Worm (Caenorhabditis elegans) whole organism, L1 larva: ENCODE results near the gene T22F3.8.

Experiments
- C16A3.4 ChIP-seq: fragments of 150-350 bp; optimal IDR thresholded peaks from 2 replicates; lab custom pipeline; 2014; ENCODE audit warnings: missing biosample characterization, missing genetic modification characterization
- C34B4.2 ChIP-seq: sonication (generic microtip); optimal IDR thresholded peaks from 2 replicates; lab custom pipeline; 2017; ENCODE audit warnings: mild to moderate bottlenecking, missing genetic modification characterization, missing compliant biosample characterization
- F16B12.6 ChIP-seq: fragments of 150-350 bp; optimal IDR thresholded peaks from 2 replicates; lab custom pipeline; 2014; ENCODE audit warnings: missing biosample characterization, missing genetic modification characterization
- alr-1 ChIP-seq: fragments of 200-800 bp; sonication (Bioruptor generic); optimal IDR thresholded peaks from 2 replicates; lab custom pipeline; 2018; ENCODE audit warnings: borderline replicate concordance, mild to moderate bottlenecking, missing genetic modification characterization, missing compliant biosample characterization
- aly-2 ChIP-seq: fragments of 150-350 bp; optimal IDR thresholded peaks from 2 replicates; lab custom pipeline; 2014; ENCODE audit warnings: missing biosample characterization, missing genetic modification characterization
- ama-1 ChIP-seq: fragments of 150-350 bp; optimal IDR thresholded peaks from 2 replicates; lab custom pipeline; 2014
- blmp-1 ChIP-seq: fragments of 150-350 bp; optimal IDR thresholded peaks from 2 replicates; lab custom pipeline; 2014; ENCODE audit warnings: missing biosample characterization, missing genetic modification characterization
- ceh-8 ChIP-seq: fragments of 200-800 bp; sonication (Bioruptor generic); optimal IDR thresholded peaks from 2 replicates; lab custom pipeline; 2018; ENCODE audit warnings: mild to moderate bottlenecking, missing genetic modification characterization, moderate library complexity, missing compliant biosample characterization
- ceh-82 ChIP-seq, 3 experiments: fragments of 150-350 bp in 1 of 3; sonication (generic microtip) in 2 of 3; optimal IDR thresholded peaks; 2 replicates each; lab custom pipeline; 2014 to 2017; ENCODE audit warnings: missing biosample characterization in 3 of 3, missing genetic modification characterization in 3 of 3
- dpl-1 ChIP-seq, 3 experiments: fragments of 150-350 bp in 2 of 3; sonication (generic microtip) in 1 of 3; optimal IDR thresholded peaks; 2 replicates each; lab custom pipeline; 2014 to 2017; ENCODE audit warnings: missing biosample characterization in 3 of 3, missing genetic modification characterization in 3 of 3, missing genetic modification reagents in 3 of 3
- efl-1 ChIP-seq, 4 experiments: fragments of 150-350 bp; optimal IDR thresholded peaks in 3 of 4; peaks in 1 of 4; 1 replicate in 1 of 4; 2 replicates in 3 of 4; lab custom pipeline; 2014; ENCODE audit warnings: missing biosample characterization in 2 of 4, missing genetic modification characterization in 2 of 4, missing genetic modification reagents in 2 of 4
- egl-13 ChIP-seq: sonication (generic microtip); optimal IDR thresholded peaks from 2 replicates; lab custom pipeline; 2016; ENCODE audit warnings: missing genotype, missing genetic modification reagents, missing genetic modification characterization, missing compliant biosample characterization
- elt-3 ChIP-seq, 6 experiments: fragments of 150-350 bp in 1 of 6; sonication (generic microtip); optimal IDR thresholded peaks; 2 replicates each; lab custom pipeline; 2017 to 2018; ENCODE audit warnings: missing biosample characterization in 6 of 6, missing genetic modification characterization in 6 of 6, inconsistent platforms in 1 of 6
- fkh-10 ChIP-seq: sonication (generic microtip); optimal IDR thresholded peaks from 2 replicates; lab custom pipeline; 2017; ENCODE audit warnings: missing biosample characterization, missing genetic modification reagents, missing genetic modification characterization
- fos-1 ChIP-seq: fragments of 150-350 bp; optimal IDR thresholded peaks from 2 replicates; lab custom pipeline; 2014; ENCODE audit warnings: missing biosample characterization, missing genetic modification characterization
- lin-14 ChIP-seq: fragments of 200-800 bp; sonication (Bioruptor generic); optimal IDR thresholded peaks from 2 replicates; lab custom pipeline; 2018; ENCODE audit warnings: mild to moderate bottlenecking, missing genetic modification characterization, moderate library complexity, missing compliant biosample characterization
- lin-35 ChIP-seq, 2 experiments: fragments of 150-350 bp; optimal IDR thresholded peaks; 2 replicates each; lab custom pipeline; 2014; ENCODE audit warnings: missing biosample characterization in 2 of 2, missing genetic modification characterization in 2 of 2, missing genetic modification reagents in 2 of 2
- lir-3 ChIP-seq: sonication (generic microtip); optimal IDR thresholded peaks from 2 replicates; lab custom pipeline; 2016; ENCODE audit warnings: mild to moderate bottlenecking, missing genetic modification characterization, moderate library complexity, missing compliant biosample characterization; ENCODE audit not compliant: poor library complexity
- lsy-2 ChIP-seq, 2 experiments: fragments of 150-350 bp; optimal IDR thresholded peaks; 2 replicates each; lab custom pipeline; 2014; ENCODE audit warnings: missing biosample characterization in 2 of 2, missing genetic modification characterization in 2 of 2
- mab-9 ChIP-seq: fragments of 200-800 bp; sonication (Bioruptor generic); IDR thresholded peaks from 2 replicates; pipeline ENCODE4 v1.3.6; 2022; ENCODE audit warnings: missing genetic modification reagents, missing genetic modification characterization, missing compliant biosample characterization
- mdl-1 ChIP-seq, 2 experiments: fragments of 150-350 bp; optimal IDR thresholded peaks; 2 replicates each; lab custom pipeline; 2014 to 2017; ENCODE audit warnings: missing biosample characterization in 2 of 2, missing genetic modification characterization in 2 of 2, inconsistent platforms in 1 of 2
- mef-2 ChIP-seq: fragments of 150-350 bp; optimal IDR thresholded peaks from 2 replicates; lab custom pipeline; 2014; ENCODE audit warnings: missing biosample characterization, missing genetic modification characterization
- nhr-19 ChIP-seq: fragments of 200-800 bp; sonication (Bioruptor generic); conservative IDR thresholded peaks from 2 replicates; pipeline ENCODE4 v1.3.6; 2022; ENCODE audit warnings: missing genetic modification characterization, missing compliant biosample characterization
- nhr-237 ChIP-seq: fragments of 150-350 bp; optimal IDR thresholded peaks from 2 replicates; lab custom pipeline; 2014; ENCODE audit warnings: missing biosample characterization, missing genetic modification characterization
- nhr-28 ChIP-seq: fragments of 150-350 bp; optimal IDR thresholded peaks from 2 replicates; lab custom pipeline; 2014; ENCODE audit warnings: missing biosample characterization, missing genetic modification characterization
- nhr-77 ChIP-seq: fragments of 150-350 bp; optimal IDR thresholded peaks from 2 replicates; lab custom pipeline; 2014; ENCODE audit warnings: missing biosample characterization, missing genetic modification characterization
- nhr-85 ChIP-seq: sonication (generic microtip); peaks from one replicate; lab custom pipeline; 2016; ENCODE audit warnings: missing genetic modification characterization, inconsistent platforms, missing compliant biosample characterization
- pag-3 ChIP-seq: sonication (generic microtip); optimal IDR thresholded peaks from 2 replicates; lab custom pipeline; 2017; ENCODE audit warnings: missing genetic modification characterization, mild to moderate bottlenecking, missing compliant biosample characterization, antibody characterized with exemption, borderline replicate concordance; ENCODE audit not compliant: insufficient read depth
- pqm-1 ChIP-seq: sonication (generic microtip); optimal IDR thresholded peaks from 3 replicates; lab custom pipeline; 2017; ENCODE audit warnings: missing biosample characterization, missing genetic modification characterization
- rnt-1 ChIP-seq: sonication (generic microtip); optimal IDR thresholded peaks from 2 replicates; lab custom pipeline; 2016; ENCODE audit warnings: mild to moderate bottlenecking, missing genetic modification characterization, moderate library complexity, missing compliant biosample characterization
- sox-4 ChIP-seq: sonication (generic microtip); optimal IDR thresholded peaks from 2 replicates; lab custom pipeline; 2016; ENCODE audit warnings: missing genetic modification characterization, missing compliant biosample characterization
- sptf-1 ChIP-seq: fragments of 150-350 bp; optimal IDR thresholded peaks from 2 replicates; lab custom pipeline; 2014; ENCODE audit warnings: missing biosample characterization, missing genetic modification characterization
- unc-30 ChIP-seq: sonication (generic microtip); optimal IDR thresholded peaks from 2 replicates; lab custom pipeline; 2017; ENCODE audit warnings: missing biosample characterization, missing genetic modification characterization
- unc-62 ChIP-seq: fragments of 150-350 bp; optimal IDR thresholded peaks from 2 replicates; lab custom pipeline; 2014; ENCODE audit warnings: missing biosample characterization, missing genetic modification reagents, missing genetic modification characterization
- vab-15 ChIP-seq: sonication (generic microtip); optimal IDR thresholded peaks from 2 replicates; lab custom pipeline; 2017; ENCODE audit warnings: missing genotype, mild to moderate bottlenecking, missing genetic modification characterization, missing compliant biosample characterization
- xbp-1 ChIP-seq: sonication (generic microtip); optimal IDR thresholded peaks from 2 replicates; lab custom pipeline; 2016; ENCODE audit warnings: missing genetic modification characterization, missing compliant biosample characterization
- zag-1 ChIP-seq: fragments of 150-350 bp; optimal IDR thresholded peaks from 2 replicates; lab custom pipeline; 2014; ENCODE audit warnings: missing biosample characterization, missing genetic modification characterization
- ztf-11 ChIP-seq, 2 experiments: sonication (generic microtip); optimal IDR thresholded peaks; 2 replicates each; lab custom pipeline; 2016 to 2017; ENCODE audit warnings: missing genetic modification characterization in 2 of 2, missing biosample characterization in 1 of 2, missing compliant biosample characterization in 1 of 2

Gene T22F3.8

DNA sequence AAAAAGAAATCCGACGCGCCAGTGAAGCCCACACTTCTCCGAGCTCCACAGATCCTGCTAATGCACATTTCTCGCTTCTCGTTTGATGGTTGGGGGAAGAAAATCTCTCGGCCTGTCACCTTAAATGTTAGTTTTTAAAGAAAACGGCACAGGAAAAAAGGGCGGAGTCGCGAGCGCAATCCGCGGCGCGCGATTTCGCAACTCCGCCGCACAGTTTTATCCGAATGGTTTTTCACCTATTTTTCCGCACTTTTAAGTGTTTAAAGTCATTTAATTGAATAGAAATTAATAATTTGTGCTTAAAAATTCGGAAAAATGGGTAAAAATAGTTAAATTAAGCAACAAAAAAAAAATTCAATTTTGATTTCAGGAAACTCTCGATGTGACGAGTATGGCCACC lies 17.6 kb downstream of the T22F3.8 start (continued):
- TF ChIP-seq xbp-1 = peak; percentile 32
- TF ChIP-seq lin-35 (GFP tag; optimal IDR thresholded peaks at IDR 0.05; lab: Kevin White, UChicago) = peak; percentile 13 to 20
- peak; percentile 14 for TF ChIP-seq C16A3.4 (tag; lab: Kevin White, UChicago)
- TF ChIP-seq egl-13 (tag; lab: Kevin White, UChicago) = no peak
- no peak for TF ChIP-seq unc-30 (tag; lab: Kevin White, UChicago)
- TF ChIP-seq nhr-28 (tag; lab: Kevin White, UChicago) = no peak
- TF ChIP-seq rnt-1 (tag; lab: Kevin White, UChicago) = peak; percentile 30
- TF ChIP-seq nhr-85 (tag; lab: Kevin White, UChicago) = peak; percentile 36
- no peak for TF ChIP-seq pqm-1 (tag; lab: Kevin White, UChicago)
- TF ChIP-seq vab-15 (tag; lab: Kevin White, UChicago) = no peak
- TF ChIP-seq unc-62 = no peak
- no peak for TF ChIP-seq sptf-1 (tag; lab: Kevin White, UChicago)
- peak; percentile 19 to 38 for TF ChIP-seq lsy-2 (tag; optimal IDR thresholded peaks at IDR 0.05; lab: Kevin White, UChicago)
- peak; percentile 38 for TF ChIP-seq nhr-19 (GFP tag; lab: Robert Waterston, UW)
- no peak for TF ChIP-seq alr-1
- no peak for TF ChIP-seq fos-1 (tag; lab: Kevin White, UChicago)
- peak; percentile 21 for TF ChIP-seq lin-14
- no peak for TF ChIP-seq F16B12.6 (tag; lab: Kevin White, UChicago)
- no peak for TF ChIP-seq mab-9
- TF ChIP-seq zag-1 (tag; lab: Kevin White, UChicago) = no peak
- TF ChIP-seq sox-4 (tag; lab: Kevin White, UChicago) = no peak
- no peak for TF ChIP-seq nhr-237 (tag; lab: Kevin White, UChicago)
- no peak for TF ChIP-seq blmp-1
- no peak for TF ChIP-seq aly-2 (tag; lab: Kevin White, UChicago)
- no peak for TF ChIP-seq ztf-11 (tag; optimal IDR thresholded peaks at IDR 0.05; lab: Kevin White, UChicago)

DNA sequence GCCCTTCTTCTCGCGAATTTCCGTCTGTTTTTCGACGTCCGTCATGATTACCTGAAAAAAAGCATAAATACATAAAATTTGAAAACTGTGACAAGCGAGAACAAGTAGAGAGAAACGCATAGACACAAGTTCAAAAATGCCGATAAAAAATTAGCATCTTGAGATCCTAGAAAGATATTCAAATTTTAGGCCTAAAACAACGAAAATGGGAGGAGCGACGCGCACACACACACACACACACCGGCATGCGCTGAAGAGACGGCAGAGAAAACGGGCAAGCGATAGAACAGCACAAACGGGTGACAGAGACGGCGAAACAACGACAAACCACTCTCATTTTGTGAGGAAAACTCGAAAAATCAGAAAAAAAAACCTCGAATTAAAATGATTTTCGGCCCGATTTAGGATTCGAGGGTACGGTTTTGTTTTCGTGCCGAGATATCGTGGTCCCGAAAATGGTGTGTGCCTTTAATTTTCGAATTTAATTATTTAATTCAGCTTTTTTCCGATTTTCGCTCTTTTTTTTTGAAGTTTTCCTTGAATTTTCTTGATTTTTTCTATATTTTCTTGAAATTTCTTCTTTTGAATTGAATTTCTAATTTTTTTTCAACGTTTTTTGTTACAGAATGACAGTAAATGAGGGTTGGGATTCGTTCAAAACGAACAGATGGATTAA lies 19.1 kb downstream of the T22F3.8 start, which contains the start of the genes rpl-11.1 and T22F3.2:
Gene rpl-11.1, minus strand, starts transcription at position 51 of the 676 bp plus-strand sequence.
Gene T22F3.2, plus strand, starts transcription at position 626 of the 676 bp plus-strand sequence.
- no peak for TF ChIP-seq ceh-8
- TF ChIP-seq rnt-1 (tag; lab: Kevin White, UChicago) = peak; percentile 43
- no peak for TF ChIP-seq mef-2 (tag; lab: Kevin White, UChicago)
- no peak for TF ChIP-seq fkh-10
- TF ChIP-seq ceh-82 (tag; optimal IDR thresholded peaks at IDR 0.05; lab: Kevin White, UChicago) = peak in 1 of 3 experiments; percentile 35
- peak in 1 of 2 experiments; percentile 30 for TF ChIP-seq lsy-2 (tag; optimal IDR thresholded peaks at IDR 0.05; lab: Kevin White, UChicago)
- TF ChIP-seq dpl-1 (GFP tag; optimal IDR thresholded peaks at IDR 0.05; lab: Kevin White, UChicago) = peak in 1 of 3 experiments; percentile 26
- peak in 1 of 2 experiments; percentile 26 for TF ChIP-seq mdl-1 (tag; optimal IDR thresholded peaks at IDR 0.05; lab: Kevin White, UChicago)
- TF ChIP-seq unc-62 = no peak
- no peak for TF ChIP-seq lir-3 (tag; lab: Kevin White, UChicago)
- TF ChIP-seq lin-35 (GFP tag; optimal IDR thresholded peaks at IDR 0.05; lab: Kevin White, UChicago) = peak in 1 of 2 experiments; percentile 35
- no peak for TF ChIP-seq pag-3 (tag; lab: Kevin White, UChicago)
- no peak for TF ChIP-seq nhr-77
- peak; percentile 31 to 55 for TF ChIP-seq efl-1 (optimal IDR thresholded peaks at IDR 0.05; lab: Kevin White, UChicago)
- peak in 1 of 2 experiments; percentile 33 for TF ChIP-seq efl-1 (GFP tag; optimal IDR thresholded peaks at IDR 0.05 in 1 of 2; lab: Kevin White, UChicago)
- peak in 1 of 6 experiments; percentile 7 for TF ChIP-seq elt-3 (tag; optimal IDR thresholded peaks at IDR 0.05; lab: Kevin White, UChicago)
- TF ChIP-seq nhr-85 (tag; lab: Kevin White, UChicago) = peak; percentile 58
- peak; percentile 32 for TF ChIP-seq lin-14
- TF ChIP-seq, all 84 proteins: peak for 10

DNA sequence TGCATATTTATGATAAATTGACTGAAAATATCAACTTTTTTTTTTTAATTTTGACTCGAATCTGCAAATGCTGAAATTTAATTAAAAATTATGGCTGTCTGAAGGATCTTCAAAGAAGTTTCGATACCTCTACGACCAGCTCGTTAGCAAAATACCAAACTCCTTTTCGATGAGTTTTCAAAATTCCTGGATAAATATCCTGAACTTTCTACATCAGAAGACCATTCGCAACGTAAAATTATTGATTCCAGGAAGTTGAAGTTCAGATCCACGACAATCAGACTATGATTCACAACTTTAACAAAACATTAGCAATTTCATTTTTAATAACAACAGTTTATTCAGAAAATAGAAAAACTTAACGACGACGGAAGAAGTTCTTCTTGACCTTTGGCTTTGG lies 20.2 kb downstream of the T22F3.8 start:
- TF ChIP-seq C34B4.2 (tag; lab: Kevin White, UChicago) (no peak), aly-2 (tag; lab: Kevin White, UChicago) (peak; percentile 3), ama-1 (no peak), fos-1 (tag; lab: Kevin White, UChicago) (no peak)
